Fruit fly (Drosophila melanogaster) whole organism, pupa: ENCODE measurements around the gene ems.

Source experiments
- CG12605 ChIP-seq: fragments of 200-800 bp; sonication (Bioruptor generic); IDR thresholded peaks from 2 replicates; pipeline ENCODE4 v1.3.6; 2022; ENCODE audit warnings: missing biosample characterization, missing genetic modification characterization
- CG32121 ChIP-seq: fragments of 200-800 bp; sonication (Bioruptor generic); IDR thresholded peaks from 2 replicates; pipeline ENCODE4 v1.3.6; 2022; ENCODE audit warnings: missing biosample characterization, missing genetic modification characterization
- CG4496 ChIP-seq: fragments of 200-800 bp; sonication (Bioruptor generic); IDR thresholded peaks from 3 replicates; pipeline ENCODE4 v1.3.6; 2022; ENCODE audit warnings: missing biosample characterization, missing genetic modification characterization
- CG8301 ChIP-seq: fragments of 200-800 bp; sonication (Bioruptor generic); optimal IDR thresholded peaks from 2 replicates; lab custom pipeline; 2018; ENCODE audit warnings: missing biosample characterization, mild to moderate bottlenecking, missing genetic modification characterization
- Ets98B ChIP-seq: fragments of 200-800 bp; sonication (Bioruptor generic); IDR thresholded peaks from 2 replicates; pipeline ENCODE4 v1.3.6; 2022; ENCODE audit warnings: missing biosample characterization, missing genetic modification characterization
- rn ChIP-seq: fragments of 200-800 bp; sonication (Bioruptor generic); IDR thresholded peaks from 2 replicates; pipeline ENCODE4 v1.3.6; 2022; ENCODE audit warnings: missing biosample characterization, missing genetic modification characterization

DNA sequence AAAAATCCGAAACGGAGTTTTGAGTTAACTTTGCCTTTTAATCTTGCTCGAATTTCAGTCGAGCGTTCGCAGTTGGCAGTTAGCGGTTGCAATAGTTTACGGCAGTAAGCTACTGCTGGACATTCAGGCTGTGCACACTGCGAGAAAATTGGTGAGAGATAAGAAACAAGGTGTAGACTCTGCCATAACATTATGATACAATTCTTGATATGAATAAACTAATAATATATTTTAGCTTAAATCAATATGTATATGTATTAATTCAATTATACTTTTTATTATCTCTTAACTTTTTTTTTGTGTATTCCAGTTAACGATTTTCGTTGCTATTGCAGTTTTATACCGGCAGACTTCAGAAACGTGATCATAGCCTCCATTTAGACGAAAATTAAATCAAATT is 44.3 kb upstream of the ems start:
- TF ChIP-seq CG12605 (GFP tag; lab: Robert Waterston, UW) (peak; percentile 57), Ets98B (peak; percentile 86), CG32121 (GFP tag; lab: Robert Waterston, UW) (peak; percentile 90), CG8301 (tag; lab: Kevin White, UChicago) (peak; percentile 57), rn (peak; percentile 52), CG4496 (peak; percentile 77)
